Worm (Caenorhabditis elegans): ENCODE results near the gene dsl-6.

DNA sequence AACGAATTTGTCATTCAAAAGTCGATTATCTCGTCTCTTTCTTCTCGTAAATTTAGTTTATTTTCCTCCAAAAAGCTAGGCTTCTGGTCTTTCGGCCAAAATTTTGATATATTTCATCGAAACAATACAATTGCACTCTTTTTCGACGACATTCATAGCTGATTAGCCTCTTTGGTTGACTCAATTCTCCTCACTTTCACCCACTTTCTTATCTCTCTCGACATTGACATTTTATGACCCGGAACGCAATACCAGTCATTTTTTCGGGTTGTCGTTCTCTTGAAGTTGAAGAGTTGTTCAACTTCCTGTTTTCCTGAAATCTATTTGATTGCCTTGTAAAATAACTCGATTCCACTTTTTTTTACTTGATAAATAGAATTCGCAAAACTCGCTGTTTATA lies 36.5 kb upstream of the dsl-6 start:
- TF ChIP-seq Y56A3A.18 (GFP tag; IDR thresholded peaks at IDR 0.05): no peak
- TF ChIP-seq bed-1 (GFP tag; IDR thresholded peaks at IDR 0.05): no peak
- TF ChIP-seq unc-62 (GFP tag; optimal IDR thresholded peaks at IDR 0.05): no peak
- no peak for TF ChIP-seq B0336.3 (GFP tag; IDR thresholded peaks at IDR 0.05)
- no peak for TF ChIP-seq dpl-1 (GFP tag; optimal IDR thresholded peaks at IDR 0.05)
- no peak for TF ChIP-seq nfya-1 (tag; optimal IDR thresholded peaks at IDR 0.05; ENCODE audit: borderline replicate concordance, insufficient read depth)
- TF ChIP-seq ama-1 (optimal IDR thresholded peaks at IDR 0.05): no peak
- no peak for TF ChIP-seq ama-1 (GFP tag; optimal IDR thresholded peaks at IDR 0.05)
- TF ChIP-seq dpff-1 (tag; optimal IDR thresholded peaks at IDR 0.05): no peak
- no peak for TF ChIP-seq F49E8.2 (tag; optimal IDR thresholded peaks at IDR 0.05; ENCODE audit: insufficient read depth)
- TF ChIP-seq xnd-1 (tag; optimal IDR thresholded peaks at IDR 0.05): no peak
- no peak for TF ChIP-seq repo-1 (tag; optimal IDR thresholded peaks at IDR 0.05)
- TF ChIP-seq K12H6.12 (tag; optimal IDR thresholded peaks at IDR 0.05): no peak
- TF ChIP-seq him-1 (tag; optimal IDR thresholded peaks at IDR 0.05): no peak
- no peak for TF ChIP-seq nhr-90 (tag; optimal IDR thresholded peaks at IDR 0.05)
